Fruit fly (Drosophila melanogaster) whole organism, embryonic: Measurements from ENCODE around the gene CG8476.

Experiments
- Adf1 ChIP-seq: fragments of 200-800 bp; sonication (Bioruptor generic); IDR thresholded peaks from 2 replicates; pipeline ENCODE4 v1.3.6; 2022; ENCODE audit warnings: missing biosample characterization, missing genetic modification characterization
- Aef1 ChIP-seq: fragments of 200-800 bp; sonication (Bioruptor generic); IDR thresholded peaks from 3 replicates; pipeline ENCODE4 v1.3.6; 2022; ENCODE audit warnings: missing biosample characterization, missing genetic modification characterization
- CG10462 ChIP-seq: fragments of 200-800 bp; sonication (Bioruptor generic); optimal IDR thresholded peaks from 2 replicates; lab custom pipeline; 2016; ENCODE audit warnings: missing biosample characterization, missing genetic modification characterization
- CG11723 ChIP-seq: fragments of 200-800 bp; sonication (Bioruptor generic); optimal IDR thresholded peaks from 2 replicates; lab custom pipeline; 2017; ENCODE audit warnings: missing biosample characterization, mild to moderate bottlenecking, missing genetic modification characterization
- CG12104 ChIP-seq: fragments of 200-800 bp; sonication (Bioruptor generic); optimal IDR thresholded peaks from 3 replicates; lab custom pipeline; 2016; ENCODE audit warnings: missing biosample characterization, missing genetic modification characterization
- CG12299 ChIP-seq: fragments of 200-800 bp; sonication (Bioruptor generic); optimal IDR thresholded peaks from 2 replicates; lab custom pipeline; 2018; ENCODE audit warnings: missing biosample characterization, mild to moderate bottlenecking, missing genetic modification characterization
- CG13123 ChIP-seq: fragments of 200-800 bp; sonication (Bioruptor generic); optimal IDR thresholded peaks from 2 replicates; lab custom pipeline; 2016; ENCODE audit warnings: missing biosample characterization, missing genetic modification characterization
- CG13894 ChIP-seq: fragments of 200-800 bp; sonication (Bioruptor generic); optimal IDR thresholded peaks from 3 replicates; lab custom pipeline; 2018; ENCODE audit warnings: missing biosample characterization, mild to moderate bottlenecking, missing genetic modification characterization, moderate library complexity
- CG14014 ChIP-seq: fragments of 200-800 bp; sonication (Bioruptor generic); IDR thresholded peaks from 2 replicates; pipeline ENCODE4 v1.3.6; 2022; ENCODE audit warnings: missing biosample characterization, missing genetic modification characterization
- CG14965 ChIP-seq: fragments of 200-800 bp; sonication (Bioruptor generic); optimal IDR thresholded peaks from 2 replicates; lab custom pipeline; 2016; ENCODE audit warnings: missing biosample characterization, missing genetic modification characterization, borderline replicate concordance
- CG15269 ChIP-seq: fragments of 200-800 bp; sonication (Bioruptor generic); optimal IDR thresholded peaks from 2 replicates; lab custom pipeline; 2018; ENCODE audit warnings: missing biosample characterization, mild to moderate bottlenecking, missing genetic modification characterization, moderate library complexity
- CG15514 ChIP-seq: fragments of 200-800 bp; sonication (Bioruptor generic); optimal IDR thresholded peaks from 3 replicates; lab custom pipeline; 2017; ENCODE audit warnings: missing biosample characterization, missing genetic modification characterization, mild to moderate bottlenecking, moderate library complexity, missing genetic modification reagents
- CG18476 ChIP-seq: fragments of 200-800 bp; sonication (Bioruptor generic); optimal IDR thresholded peaks from 2 replicates; lab custom pipeline; 2016; ENCODE audit warnings: missing biosample characterization, mild to moderate bottlenecking, missing genetic modification characterization
- CG4360 ChIP-seq: fragments of 200-800 bp; sonication (Bioruptor generic); IDR thresholded peaks from 2 replicates; pipeline ENCODE4 v1.3.6; 2022; ENCODE audit warnings: missing biosample characterization, missing genetic modification characterization
- CG4404 ChIP-seq: fragments of 200-800 bp; sonication (Bioruptor generic); IDR thresholded peaks from 2 replicates; pipeline ENCODE4 v1.3.6; 2022; ENCODE audit warnings: missing biosample characterization, missing genetic modification characterization
- CG6254 ChIP-seq: fragments of 200-800 bp; sonication (Bioruptor generic); optimal IDR thresholded peaks from 3 replicates; lab custom pipeline; 2017; ENCODE audit warnings: mild to moderate bottlenecking, missing biosample characterization, missing genetic modification reagents, missing genetic modification characterization
- CG8290 ChIP-seq, 3 experiments: fragments of 200-800 bp; sonication (Bioruptor generic); optimal IDR thresholded peaks; 2 replicates each; lab custom pipeline; 2016 to 2019; ENCODE audit warnings: missing biosample characterization in 3 of 3, missing genetic modification characterization in 3 of 3, mild to moderate bottlenecking in 2 of 3, moderate library complexity in 1 of 3
- CG8924 ChIP-seq: fragments of 200-800 bp; optimal IDR thresholded peaks from 3 replicates; lab custom pipeline; 2019; ENCODE audit warnings: missing biosample characterization, mild to moderate bottlenecking, missing genetic modification characterization, moderate library complexity
- CG8944 ChIP-seq: fragments of 200-800 bp; sonication (Bioruptor generic); optimal IDR thresholded peaks from 3 replicates; lab custom pipeline; 2016; ENCODE audit warnings: missing biosample characterization, missing genetic modification characterization
- Dad ChIP-seq: fragments of 200-800 bp; sonication (Bioruptor generic); optimal IDR thresholded peaks from 3 replicates; lab custom pipeline; 2016; ENCODE audit warnings: missing biosample characterization, missing genetic modification characterization
- Dip2 ChIP-seq: fragments of 200-800 bp; sonication (Bioruptor generic); IDR thresholded peaks from 2 replicates; pipeline ENCODE4 v1.3.6; 2022; ENCODE audit warnings: missing biosample characterization, missing genetic modification characterization
- HHEX ChIP-seq: fragments of 200-800 bp; sonication (Bioruptor generic); optimal IDR thresholded peaks from 3 replicates; lab custom pipeline; 2017; ENCODE audit warnings: missing biosample characterization, mild to moderate bottlenecking, missing genetic modification characterization, missing genetic modification reagents
- Hr3 ChIP-seq: fragments of 200-800 bp; sonication (Bioruptor generic); optimal IDR thresholded peaks from 3 replicates; lab custom pipeline; 2016; ENCODE audit warnings: missing biosample characterization, missing genetic modification characterization
- MBD-R2 ChIP-seq: fragments of 200-800 bp; sonication (Bioruptor generic); IDR thresholded peaks from 2 replicates; pipeline ENCODE4 v1.3.6; 2022; ENCODE audit warnings: missing biosample characterization, missing genetic modification characterization
- Mes4 ChIP-seq: fragments of 200-800 bp; sonication (Bioruptor generic); optimal IDR thresholded peaks from 2 replicates; lab custom pipeline; 2016; ENCODE audit warnings: missing biosample characterization, missing genetic modification characterization
- Side ChIP-seq: fragments of 200-800 bp; sonication (Bioruptor generic); optimal IDR thresholded peaks from 2 replicates; lab custom pipeline; 2016; ENCODE audit warnings: missing biosample characterization, missing genetic modification characterization
- Xbp1 ChIP-seq: fragments of 200-800 bp; sonication (Bioruptor generic); optimal IDR thresholded peaks from 3 replicates; lab custom pipeline; 2016; ENCODE audit warnings: missing biosample characterization, mild to moderate bottlenecking, missing genetic modification characterization
- ac ChIP-seq: fragments of 200-800 bp; sonication (Bioruptor generic); optimal IDR thresholded peaks from 3 replicates; lab custom pipeline; 2017; ENCODE audit warnings: missing biosample characterization, mild to moderate bottlenecking, missing genetic modification characterization
- al ChIP-seq: fragments of 200-800 bp; sonication (Bioruptor generic); IDR thresholded peaks from 2 replicates; pipeline ENCODE4 v1.3.6; 2022; ENCODE audit warnings: missing biosample characterization, missing genetic modification characterization
- ara ChIP-seq: fragments of 200-800 bp; sonication (Bioruptor generic); IDR thresholded peaks from 2 replicates; pipeline ENCODE4 v1.3.6; 2022; ENCODE audit warnings: missing biosample characterization, missing genetic modification characterization
- ase ChIP-seq: fragments of 200-800 bp; sonication (Bioruptor generic); IDR thresholded peaks from 3 replicates; pipeline ENCODE4 v1.3.6; 2022; ENCODE audit warnings: missing biosample characterization, missing genetic modification characterization
- bowl ChIP-seq: fragments of 200-800 bp; sonication (Bioruptor generic); IDR thresholded peaks from 2 replicates; pipeline ENCODE4 v1.3.6; 2022; ENCODE audit warnings: missing biosample characterization, missing genetic modification characterization
- cwo ChIP-seq: fragments of 200-800 bp; sonication (Bioruptor generic); optimal IDR thresholded peaks from 3 replicates; lab custom pipeline; 2017; ENCODE audit warnings: missing biosample characterization, missing genetic modification characterization, mild to moderate bottlenecking, moderate library complexity, missing genetic modification reagents
- da ChIP-seq: fragments of 200-800 bp; sonication (Bioruptor generic); optimal IDR thresholded peaks from 2 replicates; lab custom pipeline; 2016; ENCODE audit warnings: missing biosample characterization, missing genetic modification characterization
- eve ChIP-seq, 2 experiments: fragments of >200 bp; optimal IDR thresholded peaks; 2 replicates each; lab custom pipeline; 2017; ENCODE audit warnings: missing biosample characterization in 2 of 2, missing genetic modification characterization in 2 of 2
- exex ChIP-seq: fragments of 200-800 bp; sonication (Bioruptor generic); optimal IDR thresholded peaks from 4 replicates; lab custom pipeline; 2018; ENCODE audit warnings: missing biosample characterization, mild to moderate bottlenecking, missing genetic modification characterization, moderate library complexity
- fd3F ChIP-seq: fragments of 200-800 bp; sonication (Bioruptor generic); optimal IDR thresholded peaks from 2 replicates; lab custom pipeline; 2018; ENCODE audit warnings: missing biosample characterization, mild to moderate bottlenecking, missing genetic modification characterization, moderate library complexity
- ftz-f1 ChIP-seq: fragments of 200-800 bp; sonication (Bioruptor generic); optimal IDR thresholded peaks from 2 replicates; lab custom pipeline; 2016; ENCODE audit warnings: missing biosample characterization, missing genetic modification characterization
- grau ChIP-seq: fragments of 200-800 bp; optimal IDR thresholded peaks from 3 replicates; lab custom pipeline; 2019; ENCODE audit warnings: missing biosample characterization, mild to moderate bottlenecking, missing genetic modification characterization, moderate library complexity
- maf-S ChIP-seq: fragments of 200-800 bp; sonication (Bioruptor generic); optimal IDR thresholded peaks from 2 replicates; lab custom pipeline; 2016; ENCODE audit warnings: missing biosample characterization, missing genetic modification characterization
- phol ChIP-seq: fragments of 200-800 bp; sonication (Bioruptor generic); optimal IDR thresholded peaks from 3 replicates; lab custom pipeline; 2018; ENCODE audit warnings: missing biosample characterization, mild to moderate bottlenecking, missing genetic modification characterization, moderate library complexity
- repo ChIP-seq: fragments of 200-800 bp; sonication (Bioruptor generic); optimal IDR thresholded peaks from 2 replicates; lab custom pipeline; 2016; ENCODE audit warnings: missing biosample characterization, missing genetic modification characterization
- schlank ChIP-seq: fragments of 200-800 bp; sonication (Bioruptor generic); optimal IDR thresholded peaks from 2 replicates; lab custom pipeline; 2018; ENCODE audit warnings: missing biosample characterization, mild to moderate bottlenecking, missing genetic modification characterization
- sisA ChIP-seq: fragments of 200-800 bp; sonication (Bioruptor generic); IDR thresholded peaks from 2 replicates; pipeline ENCODE4 v1.3.6; 2022; ENCODE audit warnings: missing biosample characterization, missing genetic modification characterization
- sna ChIP-seq: fragments of 200-800 bp; sonication (Bioruptor generic); IDR thresholded peaks from 2 replicates; pipeline ENCODE4 v1.3.6; 2022; ENCODE audit warnings: missing biosample characterization, missing genetic modification characterization; ENCODE audit not compliant: partially characterized antibody
- ssp ChIP-seq: fragments of 200-800 bp; sonication (Bioruptor generic); IDR thresholded peaks from 2 replicates; pipeline ENCODE4 v1.3.6; 2022; ENCODE audit warnings: missing biosample characterization, missing genetic modification characterization
- tap ChIP-seq: fragments of 200-800 bp; optimal IDR thresholded peaks from 3 replicates; lab custom pipeline; 2019; ENCODE audit warnings: missing biosample characterization, mild to moderate bottlenecking, missing genetic modification characterization, moderate library complexity
- trh ChIP-seq: fragments of 200-800 bp; sonication (Bioruptor generic); optimal IDR thresholded peaks from 2 replicates; lab custom pipeline; 2016; ENCODE audit warnings: missing biosample characterization, missing genetic modification characterization
- tup ChIP-seq: fragments of 200-800 bp; sonication (Bioruptor generic); optimal IDR thresholded peaks from 2 replicates; lab custom pipeline; 2016; ENCODE audit warnings: missing biosample characterization, mild to moderate bottlenecking, missing genetic modification characterization, moderate library complexity
- unc-4 ChIP-seq: fragments of 200-800 bp; sonication (Bioruptor generic); IDR thresholded peaks from 2 replicates; pipeline ENCODE4 v1.3.6; 2022; ENCODE audit warnings: missing biosample characterization, missing genetic modification characterization; ENCODE audit not compliant: partially characterized antibody

Gene CG8476

dm6 chr3R:13264061-13264661 lies 43.8 kb upstream of the CG8476 start, which contains the start of gene Ravus (continued):
- no peak for TF ChIP-seq unc-4 (GFP tag; lab: Robert Waterston, UW)
- TF ChIP-seq al (GFP tag; lab: Robert Waterston, UW), result no peak
- TF ChIP-seq eve (GFP tag; optimal IDR thresholded peaks at IDR 0.05; lab: Kevin White, UChicago), result no peak
- peak; percentile 51 for TF ChIP-seq Xbp1 (GFP tag; lab: Kevin White, UChicago)
- TF ChIP-seq schlank (tag; lab: Kevin White, UChicago), result no peak
- peak; percentile 52 for TF ChIP-seq CG4404 (GFP tag; lab: Robert Waterston, UW)
- no peak for TF ChIP-seq CG6254 (GFP tag; lab: Kevin White, UChicago)
- TF ChIP-seq Adf1 (GFP tag; lab: Robert Waterston, UW), result no peak
- no peak for TF ChIP-seq CG10462 (GFP tag; lab: Kevin White, UChicago)
- TF ChIP-seq sisA (GFP tag; lab: Robert Waterston, UW), result 0 out of 2 replicates have a peak, but pooled peaks have one; percentile 35
- TF ChIP-seq CG12299, result no peak
- no peak for TF ChIP-seq CG4360 (GFP tag; lab: Robert Waterston, UW)
- TF ChIP-seq CG8924 (tag; lab: Kevin White, UChicago), result peak; percentile 64
- peak; percentile 26 for TF ChIP-seq ftz-f1 (GFP tag; lab: Kevin White, UChicago)
- no peak for TF ChIP-seq tup (GFP tag; lab: Kevin White, UChicago)
- no peak for TF ChIP-seq CG18476 (GFP tag; lab: Kevin White, UChicago)
- no peak for TF ChIP-seq cwo (GFP tag; lab: Kevin White, UChicago)
- TF ChIP-seq ac (GFP tag; lab: Kevin White, UChicago), result no peak
- TF ChIP-seq bowl (GFP tag; lab: Robert Waterston, UW), result no peak
- 0 out of 3 replicates have a peak, but pooled peaks have one; percentile 29 for TF ChIP-seq Aef1 (GFP tag; lab: Robert Waterston, UW)
- TF ChIP-seq ara, result no peak
- TF ChIP-seq CG8290 (GFP tag; optimal IDR thresholded peaks at IDR 0.05; lab: Kevin White, UChicago), result no peak
- TF ChIP-seq CG8290 (tag; optimal IDR thresholded peaks at IDR 0.05; lab: Kevin White, UChicago), result no peak
- TF ChIP-seq CG12104, result no peak
- no peak for TF ChIP-seq sna (GFP tag; lab: Robert Waterston, UW)
- peak; percentile 59 for TF ChIP-seq CG15514 (GFP tag; lab: Kevin White, UChicago)
- peak; percentile 18; the same call in 1 of the 2 replicates for TF ChIP-seq ssp (GFP tag; lab: Robert Waterston, UW)
- TF ChIP-seq ase (GFP tag; lab: Robert Waterston, UW), result no peak
- no peak for TF ChIP-seq da
- no peak for TF ChIP-seq CG8944 (GFP tag; lab: Kevin White, UChicago)
- no peak for TF ChIP-seq Dip2
- no peak for TF ChIP-seq CG13894 (tag; lab: Kevin White, UChicago)
- TF ChIP-seq maf-S (GFP tag; lab: Kevin White, UChicago), result peak; percentile 0
- no peak for TF ChIP-seq Dad (GFP tag; lab: Kevin White, UChicago)
- no peak for TF ChIP-seq exex
- TF ChIP-seq CG13123, result no peak
- TF ChIP-seq trh (GFP tag; lab: Kevin White, UChicago), result no peak
- TF ChIP-seq grau (tag; lab: Kevin White, UChicago), result peak; percentile 67
- TF ChIP-seq Mes4 (GFP tag; lab: Kevin White, UChicago), result peak; percentile 9
- TF ChIP-seq CG11723 (GFP tag; lab: Kevin White, UChicago), result no peak
- peak; percentile 55 for TF ChIP-seq Hr3 (GFP tag; lab: Kevin White, UChicago)
- no peak for TF ChIP-seq tap
- TF ChIP-seq CG14965 (GFP tag; lab: Kevin White, UChicago), result no peak
- TF ChIP-seq HHEX (GFP tag; lab: Kevin White, UChicago), result no peak
- TF ChIP-seq MBD-R2, result peak; percentile 60; the same call in 1 of the 2 replicates
- TF ChIP-seq repo (GFP tag; lab: Kevin White, UChicago), result no peak
- TF ChIP-seq fd3F (GFP tag; lab: Kevin White, UChicago), result no peak
- no peak for TF ChIP-seq CG15269 (tag; lab: Kevin White, UChicago)
- no peak for TF ChIP-seq CG14014
- TF ChIP-seq Side (GFP tag; lab: Kevin White, UChicago), result peak; percentile 23
- peak; percentile 90 for TF ChIP-seq phol (tag; lab: Kevin White, UChicago)
